Worm (Caenorhabditis elegans) whole organism, late embryonic: Measurements from ENCODE around the gene abt-1.
A peak's percentile ranks its signal among the peaks of the same experiment; 100 is the strongest.

Experiments
- C08G9.2 ChIP-seq: sonication (generic microtip); optimal IDR thresholded peaks from 2 replicates; lab custom pipeline; 2016; ENCODE audit warnings: mild to moderate bottlenecking, missing genetic modification characterization, moderate library complexity, missing compliant biosample characterization
- K02D7.2 ChIP-seq: sonication (generic microtip); optimal IDR thresholded peaks from 2 replicates; lab custom pipeline; 2017; ENCODE audit warnings: mild to moderate bottlenecking, missing genetic modification characterization, missing compliant biosample characterization
- K09A11.1 ChIP-seq: sonication (generic microtip); optimal IDR thresholded peaks from 2 replicates; lab custom pipeline; 2017; ENCODE audit warnings: antibody characterized with exemption, mild to moderate bottlenecking, missing genetic modification characterization, missing compliant biosample characterization; ENCODE audit not compliant: insufficient read depth
- T23F11.4 ChIP-seq: fragments of 200-800 bp; sonication (Bioruptor generic); optimal IDR thresholded peaks from 2 replicates; lab custom pipeline; 2018; ENCODE audit warnings: mild to moderate bottlenecking, missing genetic modification characterization, missing compliant biosample characterization
- Y22D7AL.16 ChIP-seq: sonication (generic microtip); optimal IDR thresholded peaks from 2 replicates; lab custom pipeline; 2016; ENCODE audit warnings: missing genetic modification characterization, missing compliant biosample characterization
- ceh-14 ChIP-seq: sonication (generic microtip); optimal IDR thresholded peaks from 2 replicates; lab custom pipeline; 2016; ENCODE audit warnings: missing genotype, missing genetic modification characterization, missing compliant biosample characterization
- ceh-18 ChIP-seq: sonication (generic microtip); optimal IDR thresholded peaks from 2 replicates; lab custom pipeline; 2016; ENCODE audit warnings: missing genetic modification characterization, missing compliant biosample characterization
- ceh-2 ChIP-seq: sonication (generic microtip); optimal IDR thresholded peaks from 2 replicates; lab custom pipeline; 2016; ENCODE audit warnings: missing genotype, missing genetic modification characterization, missing compliant biosample characterization
- ceh-30 ChIP-seq: fragments of 150-350 bp; optimal IDR thresholded peaks from 2 replicates; lab custom pipeline; 2014; ENCODE audit warnings: missing biosample characterization, missing genetic modification characterization
- ceh-31 ChIP-seq: sonication (generic microtip); optimal IDR thresholded peaks from 2 replicates; lab custom pipeline; 2016; ENCODE audit warnings: missing genetic modification characterization, missing compliant biosample characterization
- ceh-34 ChIP-seq: sonication (generic microtip); optimal IDR thresholded peaks from 2 replicates; lab custom pipeline; 2016; ENCODE audit warnings: mild to moderate bottlenecking, missing genetic modification characterization, missing compliant biosample characterization
- ceh-45 ChIP-seq: fragments of 200-800 bp; sonication (Bioruptor generic); IDR thresholded peaks from 2 replicates; pipeline ENCODE4 v1.3.6; 2022; ENCODE audit warnings: missing genetic modification reagents, missing genetic modification characterization, missing compliant biosample characterization
- ceh-6 ChIP-seq: fragments of 200-800 bp; sonication (Bioruptor generic); optimal IDR thresholded peaks from 2 replicates; lab custom pipeline; 2018; ENCODE audit warnings: mild to moderate bottlenecking, missing genetic modification characterization, missing compliant biosample characterization
- che-1 ChIP-seq: sonication (generic microtip); optimal IDR thresholded peaks from 2 replicates; lab custom pipeline; 2016; ENCODE audit warnings: mild to moderate bottlenecking, missing genetic modification characterization, missing compliant biosample characterization
- dve-1 ChIP-seq: sonication (generic microtip); optimal IDR thresholded peaks from 2 replicates; lab custom pipeline; 2017; ENCODE audit warnings: antibody characterized with exemption, mild to moderate bottlenecking, missing genetic modification characterization, missing compliant biosample characterization
- elt-2 ChIP-seq: sonication (generic microtip); optimal IDR thresholded peaks from 2 replicates; lab custom pipeline; 2016; ENCODE audit warnings: missing genetic modification reagents, missing genetic modification characterization, missing compliant biosample characterization
- ets-4 ChIP-seq: sonication (generic microtip); optimal IDR thresholded peaks from 2 replicates; lab custom pipeline; 2016; ENCODE audit warnings: missing genetic modification characterization, missing compliant biosample characterization
- fax-1 ChIP-seq: sonication (generic microtip); optimal IDR thresholded peaks from 2 replicates; lab custom pipeline; 2016; ENCODE audit warnings: missing genotype, missing genetic modification characterization, missing compliant biosample characterization
- fkh-10 ChIP-seq: fragments of 150-350 bp; optimal IDR thresholded peaks from 2 replicates; lab custom pipeline; 2014; ENCODE audit warnings: missing biosample characterization, missing genetic modification reagents, missing genetic modification characterization
- fkh-6 ChIP-seq: sonication (generic microtip); optimal IDR thresholded peaks from 2 replicates; lab custom pipeline; 2016; ENCODE audit warnings: missing genetic modification characterization, missing compliant biosample characterization
- gmeb-2 ChIP-seq: sonication (generic microtip); optimal IDR thresholded peaks from 2 replicates; lab custom pipeline; 2016; ENCODE audit warnings: missing genetic modification characterization, inconsistent platforms, missing compliant biosample characterization
- hlh-13 ChIP-seq: fragments of 200-800 bp; sonication (Bioruptor generic); optimal IDR thresholded peaks from 2 replicates; lab custom pipeline; 2018; ENCODE audit warnings: mild to moderate bottlenecking, missing genetic modification characterization, missing compliant biosample characterization
- hlh-30 ChIP-seq: sonication (generic microtip); optimal IDR thresholded peaks from 2 replicates; lab custom pipeline; 2017; ENCODE audit warnings: antibody characterized with exemption, missing genetic modification characterization, missing compliant biosample characterization; ENCODE audit not compliant: insufficient read depth
- hlh-6 ChIP-seq: sonication (generic microtip); optimal IDR thresholded peaks from 2 replicates; lab custom pipeline; 2016; ENCODE audit warnings: missing genotype, missing genetic modification characterization, missing compliant biosample characterization
- nfya-1 ChIP-seq: sonication (generic microtip); optimal IDR thresholded peaks from 2 replicates; lab custom pipeline; 2017; ENCODE audit warnings: missing genetic modification characterization, mild to moderate bottlenecking, missing compliant biosample characterization, antibody characterized with exemption, moderate library complexity
- nhr-232 ChIP-seq: sonication (generic microtip); optimal IDR thresholded peaks from 2 replicates; lab custom pipeline; 2016; ENCODE audit warnings: missing genetic modification characterization, missing compliant biosample characterization
- pqm-1 ChIP-seq: sonication (generic microtip); optimal IDR thresholded peaks from 2 replicates; lab custom pipeline; 2016; ENCODE audit warnings: missing genetic modification characterization, missing compliant biosample characterization
- pros-1 ChIP-seq: fragments of 150-350 bp; optimal IDR thresholded peaks from 2 replicates; lab custom pipeline; 2014; ENCODE audit warnings: missing biosample characterization, missing genetic modification reagents, missing genetic modification characterization
- rnt-1 ChIP-seq: sonication (generic microtip); optimal IDR thresholded peaks from 2 replicates; lab custom pipeline; 2016; ENCODE audit warnings: missing genetic modification characterization, missing compliant biosample characterization
- sdc-2 ChIP-seq: sonication (generic microtip); optimal IDR thresholded peaks from 2 replicates; lab custom pipeline; 2016; ENCODE audit warnings: missing genotype, missing genetic modification characterization, missing compliant biosample characterization
- sox-2 ChIP-seq: fragments of 200-800 bp; sonication (Bioruptor generic); IDR thresholded peaks from 2 replicates; pipeline ENCODE4 v1.3.6; 2022; ENCODE audit warnings: missing genetic modification reagents, missing genetic modification characterization, missing compliant biosample characterization
- sox-4 ChIP-seq: sonication (generic microtip); optimal IDR thresholded peaks from 2 replicates; lab custom pipeline; 2017; ENCODE audit warnings: mild to moderate bottlenecking, missing genetic modification characterization, inconsistent platforms, missing compliant biosample characterization
- syd-9 ChIP-seq: sonication (generic microtip); optimal IDR thresholded peaks from 2 replicates; lab custom pipeline; 2016; ENCODE audit warnings: mild to moderate bottlenecking, missing genetic modification characterization, moderate library complexity, missing compliant biosample characterization
- tbx-2 ChIP-seq: sonication (generic microtip); optimal IDR thresholded peaks from 2 replicates; lab custom pipeline; 2016; ENCODE audit warnings: missing genetic modification characterization, missing compliant biosample characterization
- tbx-7 ChIP-seq: sonication (generic microtip); optimal IDR thresholded peaks from 2 replicates; lab custom pipeline; 2016; ENCODE audit warnings: missing genotype, missing genetic modification characterization, missing compliant biosample characterization
- ttx-3 ChIP-seq: sonication (generic microtip); optimal IDR thresholded peaks from 2 replicates; lab custom pipeline; 2016; ENCODE audit warnings: missing genetic modification reagents, missing genetic modification characterization, missing compliant biosample characterization
- unc-42 ChIP-seq: sonication (generic microtip); optimal IDR thresholded peaks from 2 replicates; lab custom pipeline; 2016; ENCODE audit warnings: missing genotype, missing genetic modification characterization, missing compliant biosample characterization
- unc-55 ChIP-seq: sonication (generic microtip); optimal IDR thresholded peaks from 2 replicates; lab custom pipeline; 2017; ENCODE audit warnings: missing biosample characterization, missing genetic modification reagents, missing genetic modification characterization
- unc-86 ChIP-seq: sonication (generic microtip); optimal IDR thresholded peaks from 2 replicates; lab custom pipeline; 2016; ENCODE audit warnings: missing genetic modification characterization, missing compliant biosample characterization
- ztf-16 ChIP-seq: sonication (generic microtip); optimal IDR thresholded peaks from 2 replicates; lab custom pipeline; 2017; ENCODE audit warnings: missing genetic modification characterization, missing compliant biosample characterization

abt-1 gene

ce11 chrIV:10177779-10178178, 36.9 kb downstream of the abt-1 start, which contains the start of gene mspn-1:
Gene mspn-1, plus strand, starts transcription at chrIV:10177968.
- TF ChIP-seq fkh-6 (tag; lab: Kevin White, UChicago) (no peak), pros-1 (tag; lab: Kevin White, UChicago) (no peak), hlh-30 (tag; lab: Kevin White, UChicago) (no peak), ceh-14 (tag; lab: Kevin White, UChicago) (no peak), unc-55 (no peak), unc-42 (tag; lab: Kevin White, UChicago) (no peak), ceh-18 (tag; lab: Kevin White, UChicago) (no peak), hlh-6 (tag; lab: Kevin White, UChicago) (no peak), ets-4 (no peak), nfya-1 (no peak), dve-1 (tag; lab: Kevin White, UChicago) (no peak)

DNA sequence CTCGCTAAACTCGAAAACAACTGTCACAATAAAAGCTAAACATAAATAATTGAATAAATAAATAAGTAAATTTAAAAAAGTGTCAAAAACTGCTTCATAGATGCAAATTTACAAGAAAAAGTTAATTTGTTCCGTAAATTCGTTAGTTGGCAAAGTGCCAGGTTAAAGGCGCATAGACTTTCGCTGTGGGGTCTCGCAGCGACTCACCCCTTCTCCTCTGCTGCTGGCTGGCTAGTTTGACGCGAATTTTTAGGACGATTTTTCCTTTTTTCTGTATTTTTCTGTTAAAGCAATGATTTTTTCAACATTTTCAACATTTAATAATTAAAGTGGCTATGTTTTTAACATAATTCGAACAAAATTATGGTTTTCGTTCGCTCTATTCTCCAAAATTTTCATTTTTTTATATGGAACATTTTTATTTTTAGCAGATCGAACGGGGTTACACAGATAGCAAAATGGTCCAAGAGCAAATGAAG, 38.4 kb downstream of the abt-1 start, which contains the start of gene rack-1:
rack-1 (plus strand) TSS at position 429 of the 479 bp plus-strand sequence.
- TF ChIP-seq fkh-10 (GFP tag; lab: Kevin White, UChicago) (no peak), fkh-6 (tag; lab: Kevin White, UChicago) (no peak), nfya-1 (peak; percentile 20), ceh-6 (GFP tag; lab: Kevin White, UChicago) (no peak), che-1 (tag; lab: Kevin White, UChicago) (no peak), ceh-2 (tag; lab: Kevin White, UChicago) (no peak), unc-86 (tag; lab: Kevin White, UChicago) (no peak), elt-2 (no peak), Y22D7AL.16 (tag; lab: Kevin White, UChicago) (no peak), sdc-2 (tag; lab: Kevin White, UChicago) (no peak), nhr-232 (tag; lab: Kevin White, UChicago) (no peak), unc-42 (tag; lab: Kevin White, UChicago) (peak; percentile 66), ttx-3 (tag; lab: Kevin White, UChicago) (no peak), C08G9.2 (no peak), T23F11.4 (no peak), ets-4 (no peak), ceh-30 (tag; lab: Kevin White, UChicago) (no peak), ztf-16 (tag; lab: Kevin White, UChicago) (no peak), sox-4 (tag; lab: Kevin White, UChicago) (no peak), ceh-45 (GFP tag; lab: Robert Waterston, UW) (no peak), K02D7.2 (tag; lab: Kevin White, UChicago) (no peak), K09A11.1 (tag; lab: Kevin White, UChicago) (no peak), hlh-13 (GFP tag; lab: Kevin White, UChicago) (no peak), ceh-34 (tag; lab: Kevin White, UChicago) (no peak), ceh-18 (tag; lab: Kevin White, UChicago) (no peak), hlh-6 (tag; lab: Kevin White, UChicago) (no peak), sox-2 (GFP tag; lab: Robert Waterston, UW) (no peak), ceh-31 (peak; percentile 11), tbx-7 (tag; lab: Kevin White, UChicago) (no peak), fax-1 (peak; percentile 3)

DNA sequence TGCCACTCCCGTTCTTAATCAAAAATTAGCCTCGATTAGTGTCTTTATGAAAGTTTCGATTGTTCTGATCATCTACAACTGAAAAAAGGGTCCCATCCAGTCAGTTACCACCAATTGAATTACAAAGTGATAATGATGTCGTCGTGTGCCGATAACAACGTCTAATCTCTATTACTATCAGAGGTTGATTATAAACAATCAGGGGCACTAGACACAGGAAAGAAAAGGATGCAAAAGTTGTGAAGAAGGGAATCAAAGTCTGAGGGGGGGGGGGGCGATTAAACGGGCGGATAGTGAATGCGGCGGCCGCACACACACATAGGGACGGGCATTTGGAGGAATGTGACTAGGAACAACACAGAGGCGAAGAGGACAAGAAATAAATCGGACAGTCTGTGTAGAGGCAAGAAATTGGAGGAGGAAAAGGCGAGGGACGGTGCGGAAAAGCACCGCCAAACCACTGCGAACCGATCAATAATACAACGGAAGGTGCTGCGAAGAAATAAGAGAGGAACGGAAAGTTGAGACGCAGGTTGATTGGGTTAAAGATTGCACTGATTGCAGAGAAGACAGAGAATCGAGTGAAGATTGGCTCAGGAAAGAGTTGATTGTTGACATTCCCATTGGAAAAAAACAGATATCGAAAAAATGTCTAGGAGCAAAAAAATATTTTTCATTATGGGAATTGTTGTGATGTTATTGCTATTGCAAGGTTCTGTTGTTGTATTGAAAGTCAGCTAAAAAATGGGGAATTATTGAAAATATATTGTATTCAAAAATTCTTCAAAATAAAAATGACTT, 39.6 kb downstream of the abt-1 start:
- TF ChIP-seq che-1 (tag; lab: Kevin White, UChicago), result peak; percentile 27
- TF ChIP-seq ceh-31, result peak; percentile 1
- peak; percentile 50 for TF ChIP-seq C08G9.2
- no peak for TF ChIP-seq hlh-13 (GFP tag; lab: Kevin White, UChicago)
- peak; percentile 9 for TF ChIP-seq syd-9 (tag; lab: Kevin White, UChicago)
- peak; percentile 25 for TF ChIP-seq pqm-1 (tag; lab: Kevin White, UChicago)
- no peak for TF ChIP-seq gmeb-2 (tag; lab: Kevin White, UChicago)
- TF ChIP-seq tbx-2 (tag; lab: Kevin White, UChicago), result peak; percentile 47
- TF ChIP-seq rnt-1 (tag; lab: Kevin White, UChicago), result peak; percentile 43
- peak; percentile 92 for TF ChIP-seq elt-2
- TF ChIP-seq ttx-3 (tag; lab: Kevin White, UChicago), result no peak
- TF ChIP-seq K02D7.2 (tag; lab: Kevin White, UChicago), result no peak
- TF ChIP-seq nfya-1, result peak; percentile 39
